Fruit fly (Drosophila melanogaster) whole organism, prepupa: Measurements from ENCODE around the gene topi.

Experiments
- CG34406 ChIP-seq: fragments of 200-800 bp; sonication (Bioruptor generic); optimal IDR thresholded peaks from 3 replicates; lab custom pipeline; 2016; ENCODE audit warnings: missing biosample characterization, missing genetic modification characterization
- CG4318 ChIP-seq: fragments of 200-800 bp; sonication (Bioruptor generic); optimal IDR thresholded peaks from 3 replicates; lab custom pipeline; 2017; ENCODE audit warnings: missing biosample characterization, mild to moderate bottlenecking, missing genetic modification characterization
- CG6276 ChIP-seq: fragments of 200-800 bp; sonication (Bioruptor generic); optimal IDR thresholded peaks from 2 replicates; lab custom pipeline; 2017; ENCODE audit warnings: missing biosample characterization, mild to moderate bottlenecking, missing genetic modification characterization
- CG6854 ChIP-seq: fragments of 200-800 bp; sonication (Bioruptor generic); optimal IDR thresholded peaks from 2 replicates; lab custom pipeline; 2017; ENCODE audit warnings: missing biosample characterization, mild to moderate bottlenecking, missing genetic modification characterization
- CG7368 ChIP-seq: fragments of 200-800 bp; sonication (Bioruptor generic); optimal IDR thresholded peaks from 3 replicates; lab custom pipeline; 2016; ENCODE audit warnings: missing biosample characterization, missing genetic modification characterization
- CG8119 ChIP-seq: fragments of 200-800 bp; sonication (Bioruptor generic); IDR thresholded peaks from 3 replicates; pipeline ENCODE4 v1.3.6; 2022; ENCODE audit warnings: missing biosample characterization, missing genetic modification characterization
- lz ChIP-seq: fragments of 200-800 bp; sonication (Bioruptor generic); optimal IDR thresholded peaks from 3 replicates; lab custom pipeline; 2016; ENCODE audit warnings: missing biosample characterization, missing genetic modification characterization
- svp ChIP-seq: fragments of 200-800 bp; sonication (Bioruptor generic); peaks from one replicate; lab custom pipeline; 2016; ENCODE audit warnings: missing biosample characterization, missing genetic modification characterization
- vri ChIP-seq: fragments of 200-800 bp; sonication (Bioruptor generic); optimal IDR thresholded peaks from 3 replicates; lab custom pipeline; 2016; ENCODE audit warnings: missing biosample characterization, mild to moderate bottlenecking, missing genetic modification characterization

DNA sequence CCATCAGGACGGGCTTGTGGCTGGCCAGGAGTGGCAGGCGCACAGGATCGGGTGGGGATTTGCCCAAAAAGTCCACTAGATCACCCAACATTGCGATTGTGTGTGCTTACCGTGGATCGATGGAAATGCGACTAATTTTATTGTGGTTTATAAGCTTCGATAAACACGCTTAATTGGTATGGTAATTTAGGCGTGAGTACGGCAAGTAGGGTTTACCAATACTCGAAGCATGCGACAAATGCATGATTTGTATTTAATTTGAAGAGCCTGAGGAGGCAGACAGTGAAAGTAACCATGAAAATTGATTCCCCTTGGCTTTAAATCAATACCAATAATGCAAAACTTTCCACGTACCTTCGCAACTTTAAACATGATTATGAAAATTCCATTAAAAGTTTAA is 44.9 kb downstream of the topi start, which contains the start of gene CG9458:
- TF ChIP-seq CG6276 (GFP tag; lab: Kevin White, UChicago): no peak
- TF ChIP-seq CG8119 (GFP tag; lab: Robert Waterston, UW): no peak
- TF ChIP-seq svp (GFP tag; lab: Kevin White, UChicago): no peak
- no peak for TF ChIP-seq lz
- TF ChIP-seq CG4318 (GFP tag; lab: Kevin White, UChicago): no peak
- TF ChIP-seq CG7368 (GFP tag; lab: Kevin White, UChicago): no peak
- TF ChIP-seq vri (GFP tag; lab: Kevin White, UChicago): no peak
- TF ChIP-seq CG34406 (GFP tag; lab: Kevin White, UChicago): no peak
- TF ChIP-seq CG6854 (GFP tag; lab: Kevin White, UChicago): no peak
